Worm (Caenorhabditis elegans) whole organism, mixed stage, embryonic: Measurements from ENCODE around the gene dhs-31.

Source experiments
- ceh-43 ChIP-seq: fragments of 200-800 bp; sonication (Bioruptor generic); optimal IDR thresholded peaks from 2 replicates; lab custom pipeline; 2018; ENCODE audit warnings: mild to moderate bottlenecking, missing genetic modification characterization, moderate library complexity, missing compliant biosample characterization
- cnd-1 ChIP-seq: fragments of 200-800 bp; sonication (Bioruptor generic); optimal IDR thresholded peaks from 2 replicates; lab custom pipeline; 2018; ENCODE audit warnings: mild to moderate bottlenecking, missing genetic modification characterization, missing compliant biosample characterization
- flh-1 ChIP-seq: fragments of 200-800 bp; sonication (Bioruptor generic); optimal IDR thresholded peaks from 2 replicates; lab custom pipeline; 2018; ENCODE audit warnings: mild to moderate bottlenecking, missing genetic modification characterization, moderate library complexity, missing compliant biosample characterization
- ham-2 ChIP-seq: fragments of 200-800 bp; sonication (Bioruptor generic); optimal IDR thresholded peaks from 2 replicates; lab custom pipeline; 2018; ENCODE audit warnings: mild to moderate bottlenecking, missing genetic modification characterization, missing compliant biosample characterization
- nhr-12 ChIP-seq: fragments of 150-350 bp; optimal IDR thresholded peaks from 2 replicates; lab custom pipeline; 2014; ENCODE audit warnings: missing biosample characterization, missing genetic modification characterization
- pha-4 ChIP-seq: fragments of 150-350 bp; optimal IDR thresholded peaks from 2 replicates; lab custom pipeline; 2018; ENCODE audit warnings: missing biosample characterization, missing genetic modification reagents, missing genetic modification characterization
- snpc-4 ChIP-seq: fragments of 150-350 bp; optimal IDR thresholded peaks from 2 replicates; lab custom pipeline; 2014; ENCODE audit warnings: missing biosample characterization, missing genetic modification characterization
- unc-62 ChIP-seq: fragments of 150-350 bp; optimal IDR thresholded peaks from 2 replicates; lab custom pipeline; 2014; ENCODE audit warnings: missing biosample characterization, missing genetic modification reagents, missing genetic modification characterization
- ztf-11 ChIP-seq: fragments of 150-350 bp; optimal IDR thresholded peaks from 2 replicates; lab custom pipeline; 2014; ENCODE audit warnings: missing biosample characterization, missing genetic modification characterization

DNA sequence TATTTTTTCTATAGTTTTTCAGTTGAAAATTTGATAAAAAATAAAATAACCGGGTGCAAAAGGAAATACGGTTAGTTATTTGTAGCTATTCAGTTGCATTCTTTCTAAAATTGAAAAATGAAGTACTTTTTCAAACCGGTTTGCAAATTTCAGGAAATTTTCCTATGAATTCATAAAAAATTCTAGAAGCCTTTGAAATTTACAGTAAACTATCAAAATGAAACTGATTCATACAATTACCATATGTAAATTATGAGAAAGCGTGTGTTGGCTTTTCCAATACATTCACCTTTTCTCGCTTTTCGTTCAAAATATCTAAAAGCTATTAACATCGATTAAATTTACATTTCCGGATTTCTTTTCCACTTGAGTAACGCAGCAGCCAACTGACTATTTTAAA, 23.7 kb downstream of the dhs-31 start, which contains the start of gene ent-7:
- TF ChIP-seq ham-2 (GFP tag; lab: Kevin White, UChicago), result no peak
- TF ChIP-seq flh-1 (GFP tag; lab: Kevin White, UChicago), result no peak
- TF ChIP-seq unc-62 (GFP tag; lab: Kevin White, UChicago), result no peak
- no peak for TF ChIP-seq pha-4 (tag; lab: Kevin White, UChicago)
- no peak for TF ChIP-seq cnd-1 (tag; lab: Kevin White, UChicago)
- TF ChIP-seq ztf-11 (tag; lab: Kevin White, UChicago), result no peak
- no peak for TF ChIP-seq nhr-12
- TF ChIP-seq snpc-4 (tag; lab: Kevin White, UChicago), result no peak
- TF ChIP-seq ceh-43, result no peak
